Fruit fly (Drosophila melanogaster) whole organism, adult: Measurements from ENCODE around the gene Try29F.

ENCODE experiments used
- CG12768 ChIP-seq: fragments of 200-800 bp; sonication (Bioruptor generic); optimal IDR thresholded peaks from 2 replicates; lab custom pipeline; 2017; ENCODE audit warnings: missing biosample characterization, missing genetic modification characterization, mild to moderate bottlenecking, moderate library complexity, missing genetic modification reagents
- CG7101 ChIP-seq: fragments of 200-800 bp; sonication (Bioruptor generic); optimal IDR thresholded peaks from 2 replicates; lab custom pipeline; 2018; ENCODE audit warnings: missing biosample characterization, mild to moderate bottlenecking, missing genetic modification characterization, moderate library complexity
- Hr96 ChIP-seq: fragments of 200-800 bp; sonication (Bioruptor generic); optimal IDR thresholded peaks from 2 replicates; lab custom pipeline; 2016; ENCODE audit warnings: missing biosample characterization, missing genetic modification characterization
- toe ChIP-seq: fragments of 200-800 bp; sonication (Bioruptor generic); optimal IDR thresholded peaks from 2 replicates; lab custom pipeline; 2016; ENCODE audit warnings: missing biosample characterization, missing genetic modification characterization

dm6 chr2L:8957152-8957551, 41.2 kb upstream of the Try29F start:
- TF ChIP-seq CG7101 (tag; lab: Kevin White, UChicago): no peak
- TF ChIP-seq Hr96 (GFP tag; lab: Kevin White, UChicago): no peak
- TF ChIP-seq toe (GFP tag; lab: Kevin White, UChicago): no peak
- no peak for TF ChIP-seq CG12768 (GFP tag; lab: Kevin White, UChicago)
